Fruit fly (Drosophila melanogaster): ENCODE measurements around the gene Pgam5.

Pgam5 gene

DNA sequence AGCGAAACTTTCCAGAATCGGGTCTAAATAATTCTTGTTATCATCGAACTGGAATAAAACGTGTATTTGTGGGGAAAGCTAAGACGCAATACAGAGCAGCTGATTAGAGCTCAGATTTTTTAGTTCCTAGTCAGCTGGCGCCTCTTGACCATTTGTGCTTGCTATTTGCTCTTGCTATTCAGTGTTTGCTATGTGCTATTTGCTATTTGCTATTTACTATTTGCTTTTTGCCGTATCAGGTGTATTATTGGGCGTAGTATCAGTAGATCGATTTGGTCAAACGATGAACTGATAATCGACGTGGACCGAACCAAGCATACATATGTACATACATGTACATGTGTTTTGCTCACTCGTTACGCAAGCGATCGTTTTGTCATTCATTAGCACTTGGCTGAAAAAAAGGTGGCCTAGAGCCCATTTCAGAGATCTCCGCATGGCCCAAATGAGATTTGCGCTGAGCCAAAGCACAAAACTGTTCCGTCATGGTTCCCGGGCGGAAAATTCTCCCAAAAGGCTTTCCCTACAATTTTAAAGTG, 27.9 kb downstream of the Pgam5 start (continued):
- TF ChIP-seq CHES-1-like (GFP tag; optimal IDR thresholded peaks at IDR 0.05), result peak; percentile 57
- peak; percentile 59 for TF ChIP-seq CG7786 (GFP tag; optimal IDR thresholded peaks at IDR 0.05)
- TF ChIP-seq Myb (GFP tag; optimal IDR thresholded peaks at IDR 0.05), result peak; percentile 26
- no peak for TF ChIP-seq CG2712 (tag; optimal IDR thresholded peaks at IDR 0.05)
- no peak for TF ChIP-seq kay (GFP tag; optimal IDR thresholded peaks at IDR 0.05)
- TF ChIP-seq lilli (GFP tag; optimal IDR thresholded peaks at IDR 0.05), result peak; percentile 42
- TF ChIP-seq wor (GFP tag; IDR thresholded peaks at IDR 0.05), result no peak
- no peak for TF ChIP-seq insv (GFP tag; optimal IDR thresholded peaks at IDR 0.05)
- TF ChIP-seq knrl (GFP tag; IDR thresholded peaks at IDR 0.05; ENCODE audit: partially characterized antibody), result no peak
- TF ChIP-seq CG18262 (tag; optimal IDR thresholded peaks at IDR 0.05), result peak; percentile 11
- peak; percentile 12 for TF ChIP-seq zfh2 (GFP tag; optimal IDR thresholded peaks at IDR 0.05)
- no peak for TF ChIP-seq HLH54F (GFP tag; optimal IDR thresholded peaks at IDR 0.05)
- no peak for TF ChIP-seq sisA (GFP tag; IDR thresholded peaks at IDR 0.05)
- peak; percentile 15 for TF ChIP-seq ewg (GFP tag; optimal IDR thresholded peaks at IDR 0.05)
- TF ChIP-seq CG2116 (GFP tag; optimal IDR thresholded peaks at IDR 0.05), result peak; percentile 17
- no peak for TF ChIP-seq Gsc (GFP tag; IDR thresholded peaks at IDR 0.05)
- no peak for TF ChIP-seq Chrac-16 (GFP tag; optimal IDR thresholded peaks at IDR 0.05)
- peak; percentile 54 for TF ChIP-seq da (GFP tag; optimal IDR thresholded peaks at IDR 0.05)
- peak; percentile 29 for TF ChIP-seq Mad (GFP tag; optimal IDR thresholded peaks at IDR 0.05)
- 0 out of 2 replicates have a peak, but pooled peaks have one; percentile 36 for TF ChIP-seq wdn (GFP tag; IDR thresholded peaks at IDR 0.05)
- TF ChIP-seq CG18476 (GFP tag; optimal IDR thresholded peaks at IDR 0.05), result peak; percentile 22
- peak; percentile 70 for TF ChIP-seq Awh (GFP tag; IDR thresholded peaks at IDR 0.05)
- no peak for TF ChIP-seq ttk (GFP tag; IDR thresholded peaks at IDR 0.05)
- no peak for TF ChIP-seq CG1602 (GFP tag; optimal IDR thresholded peaks at IDR 0.05)
- TF ChIP-seq ase (GFP tag; IDR thresholded peaks at IDR 0.05), result no peak
- no peak for TF ChIP-seq sima (GFP tag; optimal IDR thresholded peaks at IDR 0.05)
- no peak for TF ChIP-seq eve (GFP tag; optimal IDR thresholded peaks at IDR 0.05)
- TF ChIP-seq toy (GFP tag; IDR thresholded peaks at IDR 0.05), result peak; percentile 53; the same call in 1 of the 2 replicates
- peak; percentile 43 for TF ChIP-seq Mes4 (GFP tag; optimal IDR thresholded peaks at IDR 0.05)
- TF ChIP-seq CG6254 (GFP tag; optimal IDR thresholded peaks at IDR 0.05), result no peak
- TF ChIP-seq Dek (tag; optimal IDR thresholded peaks at IDR 0.05), result peak; percentile 7
- no peak for TF ChIP-seq ssp (GFP tag; IDR thresholded peaks at IDR 0.05)
- TF ChIP-seq mld (GFP tag; IDR thresholded peaks at IDR 0.05; ENCODE audit: partially characterized antibody), result no peak
- no peak for TF ChIP-seq CG15696 (tag; optimal IDR thresholded peaks at IDR 0.05)
- TF ChIP-seq gsb-n (tag; optimal IDR thresholded peaks at IDR 0.05), result peak; percentile 34
- TF ChIP-seq CG14860 (GFP tag; IDR thresholded peaks at IDR 0.05; ENCODE audit: partially characterized antibody), result no peak
- TF ChIP-seq pnt (GFP tag; optimal IDR thresholded peaks at IDR 0.05), result no peak
- peak; percentile 73 for TF ChIP-seq caup (GFP tag; optimal IDR thresholded peaks at IDR 0.05; ENCODE audit: severe bottlenecking)
- TF ChIP-seq p53 (GFP tag; optimal IDR thresholded peaks at IDR 0.05), result peak; percentile 17
- TF ChIP-seq sqz (GFP tag; optimal IDR thresholded peaks at IDR 0.05), result no peak
- TF ChIP-seq lab (GFP tag; optimal IDR thresholded peaks at IDR 0.05), result peak; percentile 77
- no peak for TF ChIP-seq Kr (GFP tag; optimal IDR thresholded peaks at IDR 0.05)
- peak; percentile 52; the same call in 1 of the 2 replicates for TF ChIP-seq CG10321 (GFP tag; IDR thresholded peaks at IDR 0.05)
- TF ChIP-seq scrt (GFP tag; optimal IDR thresholded peaks at IDR 0.05), result peak; percentile 17
- TF ChIP-seq CG8281 (tag; optimal IDR thresholded peaks at IDR 0.05), result no peak
- no peak for TF ChIP-seq vnd (GFP tag; IDR thresholded peaks at IDR 0.05; ENCODE audit: partially characterized antibody)
- no peak for TF ChIP-seq CG17912 (GFP tag; optimal IDR thresholded peaks at IDR 0.05)
- TF ChIP-seq CG3838 (GFP tag; optimal IDR thresholded peaks at IDR 0.05), result peak; percentile 7
- TF ChIP-seq H2.0 (GFP tag; IDR thresholded peaks at IDR 0.05), result no peak
- TF ChIP-seq sc (optimal IDR thresholded peaks at IDR 0.05), result no peak
- TF ChIP-seq sc (GFP tag; optimal IDR thresholded peaks at IDR 0.05), result peak; percentile 4

All from whole organism, embryonic.